Worm (Caenorhabditis elegans): ENCODE measurements around the gene B0303.11.

DNA sequence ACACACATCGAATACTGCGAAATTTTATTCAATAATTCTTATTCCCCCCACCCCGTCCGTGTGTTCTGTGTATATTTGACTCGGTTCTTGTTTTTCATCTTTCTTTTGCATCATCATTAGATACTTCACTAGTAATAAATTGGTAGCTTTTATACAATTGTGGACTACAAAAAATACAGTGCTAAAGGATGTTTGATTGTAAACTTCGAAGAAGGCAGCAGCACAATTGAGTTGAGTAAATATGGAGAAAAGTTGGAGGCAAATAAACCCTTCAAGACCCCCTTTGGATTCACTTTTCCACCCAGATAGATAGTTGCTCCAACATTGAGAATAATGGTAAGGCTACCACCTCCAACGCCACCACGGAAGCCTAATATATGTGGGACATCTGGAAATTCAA, 16.9 kb downstream of the B0303.11 start, which contains the start of gene B0303.7:
- TF ChIP-seq ceh-2 (tag; optimal IDR thresholded peaks at IDR 0.05) (no peak), che-1 (tag; optimal IDR thresholded peaks at IDR 0.05) (no peak), dmd-4 (tag; optimal IDR thresholded peaks at IDR 0.05; ENCODE audit: borderline replicate concordance) (no peak), pat-9 (tag; optimal IDR thresholded peaks at IDR 0.05) (no peak), sox-4 (tag; optimal IDR thresholded peaks at IDR 0.05) (no peak), tbx-2 (tag; optimal IDR thresholded peaks at IDR 0.05) (no peak), dve-1 (tag; optimal IDR thresholded peaks at IDR 0.05) (no peak), hlh-8 (tag; optimal IDR thresholded peaks at IDR 0.05) (no peak), ama-1 (optimal IDR thresholded peaks at IDR 0.05) (no peak), hlh-13 (GFP tag; optimal IDR thresholded peaks at IDR 0.05) (no peak)

All from whole organism, late embryonic.